Fruit fly (Drosophila melanogaster) whole organism, embryonic: ENCODE data around the gene Nthl1.

ENCODE experiments used
- ATbp ChIP-seq: fragments of 200-800 bp; sonication (Bioruptor generic); optimal IDR thresholded peaks from 2 replicates; lab custom pipeline; 2017; ENCODE audit warnings: missing biosample characterization, mild to moderate bottlenecking, missing genetic modification characterization, missing genetic modification reagents
- Blimp-1 ChIP-seq: fragments of 200-800 bp; sonication (Bioruptor generic); optimal IDR thresholded peaks from 3 replicates; lab custom pipeline; 2018; ENCODE audit warnings: missing biosample characterization, missing genetic modification characterization, mild to moderate bottlenecking, moderate library complexity, missing genetic modification reagents
- CG10366 ChIP-seq: fragments of 200-800 bp; sonication (Bioruptor generic); IDR thresholded peaks from 2 replicates; pipeline ENCODE4 v1.3.6; 2022; ENCODE audit warnings: missing biosample characterization, missing genetic modification characterization
- CG10654 ChIP-seq: fragments of 200-800 bp; sonication (Bioruptor generic); optimal IDR thresholded peaks from 2 replicates; lab custom pipeline; 2016; ENCODE audit warnings: missing biosample characterization, missing genetic modification characterization
- CG10979 ChIP-seq: fragments of 200-800 bp; sonication (Bioruptor generic); optimal IDR thresholded peaks from 2 replicates; lab custom pipeline; 2018; ENCODE audit warnings: missing biosample characterization, mild to moderate bottlenecking, missing genetic modification characterization, moderate library complexity
- CG12155 ChIP-seq: fragments of 200-800 bp; sonication (Bioruptor generic); optimal IDR thresholded peaks from 3 replicates; lab custom pipeline; 2016; ENCODE audit warnings: missing biosample characterization, missing genetic modification characterization
- CG14014 ChIP-seq: fragments of 200-800 bp; sonication (Bioruptor generic); IDR thresholded peaks from 2 replicates; pipeline ENCODE4 v1.3.6; 2022; ENCODE audit warnings: missing biosample characterization, missing genetic modification characterization
- CG16863 ChIP-seq: fragments of 200-800 bp; sonication (Bioruptor generic); optimal IDR thresholded peaks from 3 replicates; lab custom pipeline; 2016; ENCODE audit warnings: missing biosample characterization, missing genetic modification characterization
- CG17328 ChIP-seq: fragments of 200-800 bp; sonication (Bioruptor generic); IDR thresholded peaks from 2 replicates; pipeline ENCODE4 v1.3.6; 2022; ENCODE audit warnings: missing biosample characterization, missing genetic modification characterization
- CG17359 ChIP-seq: fragments of 200-800 bp; sonication (Bioruptor generic); optimal IDR thresholded peaks from 3 replicates; lab custom pipeline; 2018; ENCODE audit warnings: missing biosample characterization, mild to moderate bottlenecking, missing genetic modification characterization, moderate library complexity
- CG2678 ChIP-seq: fragments of 200-800 bp; sonication (Bioruptor generic); optimal IDR thresholded peaks from 3 replicates; lab custom pipeline; 2019; ENCODE audit warnings: missing biosample characterization, mild to moderate bottlenecking, missing genetic modification characterization, moderate library complexity
- CG2889 ChIP-seq: fragments of 200-800 bp; sonication (Bioruptor generic); IDR thresholded peaks from 3 replicates; pipeline ENCODE4 v1.3.6; 2022; ENCODE audit warnings: missing biosample characterization, missing genetic modification characterization
- CG30403 ChIP-seq: fragments of 200-800 bp; sonication (Bioruptor generic); optimal IDR thresholded peaks from 3 replicates; lab custom pipeline; 2016; ENCODE audit warnings: missing biosample characterization, missing genetic modification characterization
- CG3407 ChIP-seq: fragments of 200-800 bp; sonication (Bioruptor generic); optimal IDR thresholded peaks from 2 replicates; lab custom pipeline; 2018; ENCODE audit warnings: missing biosample characterization, mild to moderate bottlenecking, missing genetic modification characterization
- CG4424 ChIP-seq: fragments of 200-800 bp; sonication (Bioruptor generic); optimal IDR thresholded peaks from 3 replicates; lab custom pipeline; 2016; ENCODE audit warnings: missing biosample characterization, missing genetic modification characterization
- CG4707 ChIP-seq: fragments of 200-800 bp; sonication (Bioruptor generic); optimal IDR thresholded peaks from 2 replicates; lab custom pipeline; 2018; ENCODE audit warnings: missing biosample characterization, mild to moderate bottlenecking, missing genetic modification characterization, moderate library complexity
- CG6272 ChIP-seq: fragments of 200-800 bp; sonication (Bioruptor generic); IDR thresholded peaks from 2 replicates; pipeline ENCODE4 v1.3.6; 2022; ENCODE audit warnings: missing biosample characterization, missing genetic modification characterization
- CG7556 ChIP-seq: fragments of 200-800 bp; sonication (Bioruptor generic); optimal IDR thresholded peaks from 2 replicates; lab custom pipeline; 2017; ENCODE audit warnings: missing biosample characterization, mild to moderate bottlenecking, missing genetic modification characterization
- CG8924 ChIP-seq: fragments of 200-800 bp; optimal IDR thresholded peaks from 3 replicates; lab custom pipeline; 2019; ENCODE audit warnings: missing biosample characterization, mild to moderate bottlenecking, missing genetic modification characterization, moderate library complexity
- Ets65A ChIP-seq: fragments of 200-800 bp; sonication (Bioruptor generic); peaks from one replicate; lab custom pipeline; 2016; ENCODE audit warnings: missing biosample characterization, missing genetic modification characterization
- HLH3B ChIP-seq: fragments of 200-800 bp; sonication (Bioruptor generic); IDR thresholded peaks from 2 replicates; pipeline ENCODE4 v1.3.6; 2022; ENCODE audit warnings: missing biosample characterization, missing genetic modification characterization
- Hr3 ChIP-seq: fragments of 200-800 bp; sonication (Bioruptor generic); optimal IDR thresholded peaks from 3 replicates; lab custom pipeline; 2016; ENCODE audit warnings: missing biosample characterization, missing genetic modification characterization
- Jarid2 ChIP-seq: fragments of 200-800 bp; sonication (Bioruptor generic); optimal IDR thresholded peaks from 3 replicates; lab custom pipeline; 2017; ENCODE audit warnings: mild to moderate bottlenecking, missing biosample characterization, missing genetic modification reagents, missing genetic modification characterization
- Nf-YB ChIP-seq: fragments of 200-800 bp; sonication (Bioruptor generic); optimal IDR thresholded peaks from 3 replicates; lab custom pipeline; 2019; ENCODE audit warnings: missing biosample characterization, mild to moderate bottlenecking, missing genetic modification characterization, moderate library complexity
- Sox102F ChIP-seq: fragments of 200-800 bp; sonication (Bioruptor generic); optimal IDR thresholded peaks from 2 replicates; lab custom pipeline; 2018; ENCODE audit warnings: missing biosample characterization, mild to moderate bottlenecking, missing genetic modification characterization, moderate library complexity
- ara ChIP-seq: fragments of 200-800 bp; sonication (Bioruptor generic); IDR thresholded peaks from 2 replicates; pipeline ENCODE4 v1.3.6; 2022; ENCODE audit warnings: missing biosample characterization, missing genetic modification characterization
- br ChIP-seq: fragments of >200 bp; optimal IDR thresholded peaks from 2 replicates; lab custom pipeline; 2017
- croc ChIP-seq: fragments of 200-800 bp; sonication (Bioruptor generic); conservative IDR thresholded peaks from 3 replicates; pipeline ENCODE4 v1.3.6; 2022; ENCODE audit warnings: missing biosample characterization, missing genetic modification characterization
- dmrt11E ChIP-seq: fragments of 200-800 bp; sonication (Bioruptor generic); optimal IDR thresholded peaks from 3 replicates; lab custom pipeline; 2018; ENCODE audit warnings: missing biosample characterization, mild to moderate bottlenecking, missing genetic modification characterization, moderate library complexity
- dpn ChIP-seq, 2 experiments: fragments of 200-800 bp; sonication (Bioruptor generic); optimal IDR thresholded peaks; 3 replicates each; lab custom pipeline; 2016; ENCODE audit warnings: missing biosample characterization in 2 of 2, missing genetic modification characterization in 2 of 2
- ems ChIP-seq: fragments of 200-800 bp; sonication (Bioruptor generic); optimal IDR thresholded peaks from 3 replicates; lab custom pipeline; 2016; ENCODE audit warnings: missing biosample characterization, missing genetic modification characterization
- her ChIP-seq: fragments of 200-800 bp; sonication (Bioruptor generic); optimal IDR thresholded peaks from 2 replicates; lab custom pipeline; 2016; ENCODE audit warnings: missing biosample characterization, missing genetic modification characterization
- hkb ChIP-seq, 2 experiments: fragments of 200-800 bp in 1 of 2; fragments of >200 bp in 1 of 2; sonication (Bioruptor generic) in 1 of 2; IDR thresholded peaks in 1 of 2; optimal IDR thresholded peaks in 1 of 2; 2 replicates each; pipeline versions ENCODE4 v1.3.6 to Lab custom; 2017 to 2022; ENCODE audit warnings: missing biosample characterization in 1 of 2, missing genetic modification characterization in 1 of 2
- ind ChIP-seq: fragments of 200-800 bp; sonication (Bioruptor generic); optimal IDR thresholded peaks from 3 replicates; lab custom pipeline; 2016; ENCODE audit warnings: missing biosample characterization, missing genetic modification characterization
- ken ChIP-seq: fragments of 200-800 bp; sonication (Bioruptor generic); IDR thresholded peaks from 3 replicates; pipeline ENCODE4 v1.3.6; 2022; ENCODE audit warnings: missing biosample characterization, missing genetic modification characterization
- lab ChIP-seq: fragments of 200-800 bp; sonication (Bioruptor generic); optimal IDR thresholded peaks from 3 replicates; lab custom pipeline; 2017; ENCODE audit warnings: missing biosample characterization, missing genetic modification characterization, mild to moderate bottlenecking, moderate library complexity, missing genetic modification reagents
- nom ChIP-seq: fragments of 200-800 bp; sonication (Bioruptor generic); optimal IDR thresholded peaks from 2 replicates; lab custom pipeline; 2017; ENCODE audit warnings: missing biosample characterization, missing genetic modification characterization, mild to moderate bottlenecking, moderate library complexity, missing genetic modification reagents
- onecut ChIP-seq: fragments of 200-800 bp; sonication (Bioruptor generic); IDR thresholded peaks from 2 replicates; pipeline ENCODE4 v1.3.6; 2022; ENCODE audit warnings: missing biosample characterization, missing genetic modification characterization
- pan ChIP-seq, 4 experiments: fragments of >200 bp in 3 of 4; fragments of 200-800 bp in 1 of 4; sonication (Bioruptor generic) in 1 of 4; optimal IDR thresholded peaks in 3 of 4; IDR thresholded peaks in 1 of 4; 2 replicates each; pipeline versions ENCODE4 v1.3.6 to Lab custom; 2017 to 2022; ENCODE audit warnings: missing biosample characterization in 2 of 4, missing genetic modification characterization in 2 of 4, mixed read lengths in 1 of 4
- row ChIP-seq: fragments of 200-800 bp; sonication (Bioruptor generic); IDR thresholded peaks from 3 replicates; pipeline ENCODE4 v1.3.6; 2022; ENCODE audit warnings: missing biosample characterization, missing genetic modification characterization
- sisA ChIP-seq: fragments of 200-800 bp; sonication (Bioruptor generic); IDR thresholded peaks from 2 replicates; pipeline ENCODE4 v1.3.6; 2022; ENCODE audit warnings: missing biosample characterization, missing genetic modification characterization
- slbo ChIP-seq: fragments of 200-800 bp; sonication (Bioruptor generic); IDR thresholded peaks from 2 replicates; pipeline ENCODE4 v1.3.6; 2022; ENCODE audit warnings: missing biosample characterization, missing genetic modification characterization
- tap ChIP-seq: fragments of 200-800 bp; optimal IDR thresholded peaks from 3 replicates; lab custom pipeline; 2019; ENCODE audit warnings: missing biosample characterization, mild to moderate bottlenecking, missing genetic modification characterization, moderate library complexity
- tin ChIP-seq: fragments of 200-800 bp; sonication (Bioruptor generic); optimal IDR thresholded peaks from 3 replicates; lab custom pipeline; 2016; ENCODE audit warnings: missing biosample characterization, missing genetic modification characterization
- tna ChIP-seq: fragments of 200-800 bp; sonication (Bioruptor generic); IDR thresholded peaks from 2 replicates; pipeline ENCODE4 v1.3.6; 2022; ENCODE audit warnings: missing biosample characterization, missing genetic modification characterization; ENCODE audit not compliant: partially characterized antibody
- trem ChIP-seq: fragments of 200-800 bp; optimal IDR thresholded peaks from 3 replicates; lab custom pipeline; 2019; ENCODE audit warnings: missing biosample characterization, mild to moderate bottlenecking, missing genetic modification characterization, moderate library complexity
- unpg ChIP-seq: fragments of 200-800 bp; sonication (Bioruptor generic); optimal IDR thresholded peaks from 3 replicates; lab custom pipeline; 2018; ENCODE audit warnings: missing biosample characterization, mild to moderate bottlenecking, missing genetic modification characterization, moderate library complexity
- vvl ChIP-seq: fragments of 200-800 bp; sonication (Bioruptor generic); IDR thresholded peaks from 2 replicates; pipeline ENCODE4 v1.3.6; 2022; ENCODE audit warnings: missing biosample characterization, missing genetic modification characterization
- wor ChIP-seq: fragments of 200-800 bp; sonication (Bioruptor generic); IDR thresholded peaks from 2 replicates; pipeline ENCODE4 v1.3.6; 2022; ENCODE audit warnings: missing biosample characterization, missing genetic modification characterization
- zfh1 ChIP-seq: fragments of 200-800 bp; sonication (Bioruptor generic); IDR thresholded peaks from 3 replicates; pipeline ENCODE4 v1.3.6; 2022; ENCODE audit warnings: missing biosample characterization, missing genetic modification characterization

Nthl1 gene

dm6 chr2L:20944342-20944741 is 16.7 kb upstream of the Nthl1 start (continued):
- TF ChIP-seq CG3407 = no peak
- peak; percentile 34 for TF ChIP-seq CG30403 (GFP tag; lab: Kevin White, UChicago)
- TF ChIP-seq CG14014 (GFP tag; lab: Robert Waterston, UW) = no peak
- TF ChIP-seq CG4424 = peak; percentile 18
- TF ChIP-seq HLH3B = no peak
- peak; percentile 56 for TF ChIP-seq Blimp-1
- no peak for TF ChIP-seq ems
- TF ChIP-seq hkb (optimal IDR thresholded peaks at IDR 0.05; lab: Kevin White, UChicago) = no peak
- peak; percentile 21; the same call in 1 of the 2 replicates for TF ChIP-seq hkb (GFP tag; IDR thresholded peaks at IDR 0.05; lab: Robert Waterston, UW)
- TF ChIP-seq ara = 0 out of 2 replicates have a peak, but pooled peaks have one; percentile 24
- peak; percentile 19 for TF ChIP-seq trem
- TF ChIP-seq zfh1 = peak; percentile 69; the same call in 2 of the 3 replicates
- TF ChIP-seq dmrt11E (tag; lab: Kevin White, UChicago) = peak; percentile 57
- peak in 1 of 2 experiments; percentile 29 for TF ChIP-seq dpn (GFP tag; optimal IDR thresholded peaks at IDR 0.05; lab: Kevin White, UChicago)
- TF ChIP-seq CG10654 (GFP tag; lab: Kevin White, UChicago) = peak; percentile 12
- peak; percentile 58 for TF ChIP-seq Sox102F (GFP tag; lab: Kevin White, UChicago)
- peak; percentile 42 for TF ChIP-seq CG7556
- peak; percentile 95 for TF ChIP-seq Ets65A (GFP tag; lab: Kevin White, UChicago)
- TF ChIP-seq pan (optimal IDR thresholded peaks at IDR 0.05; lab: Kevin White, UChicago) = no peak
- TF ChIP-seq pan (GFP tag; optimal IDR thresholded peaks at IDR 0.05 in 1 of 2, IDR thresholded peaks at IDR 0.05 in 1 of 2) = peak in 1 of 2 experiments; percentile 24
- 0 out of 2 replicates have a peak, but pooled peaks have one; percentile 26 for TF ChIP-seq sisA (GFP tag; lab: Robert Waterston, UW)
- no peak for TF ChIP-seq CG12155 (GFP tag; lab: Kevin White, UChicago)
- TF ChIP-seq ken (GFP tag; lab: Robert Waterston, UW) = 0 out of 3 replicates have a peak, but pooled peaks have one; percentile 35
- TF ChIP-seq tin (GFP tag; lab: Kevin White, UChicago) = peak; percentile 7
- peak; percentile 8 for TF ChIP-seq ind
- TF ChIP-seq CG10366 = peak; percentile 25; the same call in 1 of the 2 replicates
- TF ChIP-seq CG8924 (tag; lab: Kevin White, UChicago) = peak; percentile 33
- peak; percentile 60 for TF ChIP-seq CG2678
- peak; percentile 63 for TF ChIP-seq row (GFP tag; lab: Robert Waterston, UW)
- peak; percentile 30 for TF ChIP-seq CG16863
- peak; percentile 41 for TF ChIP-seq ATbp (GFP tag; lab: Kevin White, UChicago)
- TF ChIP-seq lab = peak; percentile 11
- TF ChIP-seq vvl = peak; percentile 55
- no peak for TF ChIP-seq br (lab: Kevin White, UChicago)
- peak; percentile 3 for TF ChIP-seq Nf-YB (GFP tag; lab: Kevin White, UChicago)
- peak; percentile 41 for TF ChIP-seq unpg
- TF ChIP-seq CG17328 = peak; percentile 53; the same call in 1 of the 2 replicates
- no peak for TF ChIP-seq CG6272 (GFP tag; lab: Robert Waterston, UW)
- TF ChIP-seq CG4707 (GFP tag; lab: Kevin White, UChicago) = peak; percentile 10
- peak; percentile 39 for TF ChIP-seq CG17359 (tag; lab: Kevin White, UChicago)
- TF ChIP-seq her (GFP tag; lab: Kevin White, UChicago) = no peak
- no peak for TF ChIP-seq CG2889
- peak; percentile 43; the same call in 1 of the 2 replicates for TF ChIP-seq slbo (GFP tag; lab: Robert Waterston, UW)
- TF ChIP-seq tna (GFP tag; lab: Robert Waterston, UW) = no peak
- TF ChIP-seq nom (GFP tag; lab: Kevin White, UChicago) = no peak
- 0 out of 2 replicates have a peak, but pooled peaks have one; percentile 17 for TF ChIP-seq wor (GFP tag; lab: Robert Waterston, UW)
- peak; percentile 38; the same call in 1 of the 2 replicates for TF ChIP-seq onecut (GFP tag; lab: Robert Waterston, UW)
- TF ChIP-seq Hr3 (GFP tag; lab: Kevin White, UChicago) = peak; percentile 29
- TF ChIP-seq tap (tag; lab: Kevin White, UChicago) = peak; percentile 7
- TF ChIP-seq CG10979 = peak; percentile 59
- peak; percentile 46 for TF ChIP-seq croc (GFP tag; lab: Robert Waterston, UW)
- no peak for TF ChIP-seq Jarid2 (GFP tag; lab: Kevin White, UChicago)
